Worm (Caenorhabditis elegans) whole organism, L4/young adult: ENCODE data around the gene C31H2.3.

Source experiments
- W03F9.2 ChIP-seq: fragments of 150-350 bp; optimal IDR thresholded peaks from 2 replicates; lab custom pipeline; 2014; ENCODE audit warnings: missing biosample characterization, missing genetic modification characterization
- dao-5 ChIP-seq: sonication (generic microtip); optimal IDR thresholded peaks from 2 replicates; lab custom pipeline; 2016; ENCODE audit warnings: missing genotype, missing genetic modification characterization, moderate library complexity, missing compliant biosample characterization
- him-1 ChIP-seq: sonication (generic microtip); optimal IDR thresholded peaks from 2 replicates; lab custom pipeline; 2016; ENCODE audit warnings: missing genotype, missing genetic modification reagents, missing genetic modification characterization, missing compliant biosample characterization

- peak; percentile 8 for TF ChIP-seq him-1 (tag; lab: Kevin White, UChicago)
- no peak for TF ChIP-seq dao-5
- no peak for TF ChIP-seq W03F9.2 (tag; lab: Kevin White, UChicago)
Observed at ce11 chrX:5121789-5122188, 32.4 kb downstream of the C31H2.3 start.
